Worm (Caenorhabditis elegans) whole organism, L1 larva: Measurements from ENCODE around the gene T01D3.1.

ENCODE experiments used
- nhr-76 ChIP-seq: sonication (generic microtip); optimal IDR thresholded peaks from 2 replicates; lab custom pipeline; 2017; ENCODE audit warnings: missing biosample characterization, missing genetic modification characterization
- nhr-77 ChIP-seq: fragments of 150-350 bp; optimal IDR thresholded peaks from 2 replicates; lab custom pipeline; 2014; ENCODE audit warnings: missing biosample characterization, missing genetic modification characterization
- snpc-4 ChIP-seq: fragments of 150-350 bp; optimal IDR thresholded peaks from 2 replicates; lab custom pipeline; 2014; ENCODE audit warnings: missing biosample characterization, missing genetic modification characterization

- TF ChIP-seq nhr-77 (tag; lab: Kevin White, UChicago) (no peak), nhr-76 (tag; lab: Kevin White, UChicago) (no peak), snpc-4 (tag; lab: Kevin White, UChicago) (no peak)
Observed at ce11 chrV:13748658-13749057, 59.0 kb downstream of the T01D3.1 start, which contains the start of gene F35E12.10.
